Worm (Caenorhabditis elegans) whole organism, L2 larva: ENCODE measurements around the gene lec-7.

Experiments
- C34F6.9 ChIP-seq: fragments of 150-350 bp; optimal IDR thresholded peaks from 2 replicates; lab custom pipeline; 2014; ENCODE audit warnings: missing biosample characterization, missing genetic modification characterization
- Y55F3AM.14 ChIP-seq: fragments of 200-800 bp; sonication (Bioruptor generic); optimal IDR thresholded peaks from 2 replicates; lab custom pipeline; 2018; ENCODE audit warnings: mild to moderate bottlenecking, missing genetic modification characterization, missing compliant biosample characterization
- ZK546.5 ChIP-seq: sonication (generic microtip); optimal IDR thresholded peaks from 2 replicates; lab custom pipeline; 2017; ENCODE audit warnings: missing biosample characterization, missing genetic modification characterization
- alr-1 ChIP-seq: fragments of 150-350 bp; optimal IDR thresholded peaks from 2 replicates; lab custom pipeline; 2014; ENCODE audit warnings: missing biosample characterization, missing genetic modification characterization
- aly-2 ChIP-seq: fragments of 150-350 bp; optimal IDR thresholded peaks from 2 replicates; lab custom pipeline; 2014; ENCODE audit warnings: missing biosample characterization, missing genetic modification characterization
- ama-1 ChIP-seq: fragments of 150-350 bp; optimal IDR thresholded peaks from 2 replicates; lab custom pipeline; 2018; ENCODE audit warnings: inconsistent platforms
- ceh-82 ChIP-seq: fragments of 150-350 bp; optimal IDR thresholded peaks from 2 replicates; lab custom pipeline; 2014; ENCODE audit warnings: missing biosample characterization, missing genetic modification characterization
- crh-2 ChIP-seq: sonication (generic microtip); optimal IDR thresholded peaks from 2 replicates; lab custom pipeline; 2017; ENCODE audit warnings: missing biosample characterization, missing genetic modification characterization
- egl-27 ChIP-seq: sonication (generic microtip); optimal IDR thresholded peaks from 3 replicates; lab custom pipeline; 2017; ENCODE audit warnings: missing biosample characterization, missing genetic modification reagents, missing genetic modification characterization
- elt-1 ChIP-seq: fragments of 150-350 bp; optimal IDR thresholded peaks from 2 replicates; lab custom pipeline; 2014; ENCODE audit warnings: missing biosample characterization, missing genetic modification characterization
- elt-3 ChIP-seq: sonication (generic microtip); optimal IDR thresholded peaks from 2 replicates; lab custom pipeline; 2017; ENCODE audit warnings: missing biosample characterization, missing genetic modification characterization
- fos-1 ChIP-seq: fragments of 150-350 bp; optimal IDR thresholded peaks from 2 replicates; lab custom pipeline; 2014; ENCODE audit warnings: missing biosample characterization, missing genetic modification characterization
- gmeb-1 ChIP-seq: fragments of 150-350 bp; optimal IDR thresholded peaks from 2 replicates; lab custom pipeline; 2014; ENCODE audit warnings: missing biosample characterization, missing genetic modification characterization
- lsy-2 ChIP-seq, 2 experiments: fragments of 150-350 bp in 1 of 2; sonication (generic microtip) in 1 of 2; optimal IDR thresholded peaks; 2 replicates each; lab custom pipeline; 2014 to 2017; ENCODE audit warnings: missing biosample characterization in 2 of 2, missing genetic modification characterization in 2 of 2
- mab-5 ChIP-seq: fragments of 150-350 bp; optimal IDR thresholded peaks from 2 replicates; lab custom pipeline; 2014; ENCODE audit warnings: missing biosample characterization, missing genetic modification characterization
- mbf-1 ChIP-seq: sonication (generic microtip); optimal IDR thresholded peaks from 2 replicates; lab custom pipeline; 2017; ENCODE audit warnings: missing biosample characterization, missing genetic modification characterization
- nhr-10 ChIP-seq: sonication (generic microtip); optimal IDR thresholded peaks from 2 replicates; lab custom pipeline; 2017; ENCODE audit warnings: missing biosample characterization, missing genetic modification characterization
- nhr-11 ChIP-seq: fragments of 150-350 bp; optimal IDR thresholded peaks from 2 replicates; lab custom pipeline; 2014; ENCODE audit warnings: missing biosample characterization, missing genetic modification characterization
- nhr-12 ChIP-seq: fragments of 150-350 bp; optimal IDR thresholded peaks from 2 replicates; lab custom pipeline; 2014; ENCODE audit warnings: missing biosample characterization, missing genetic modification characterization
- nhr-129 ChIP-seq: fragments of 150-350 bp; optimal IDR thresholded peaks from 2 replicates; lab custom pipeline; 2014; ENCODE audit warnings: missing biosample characterization, missing genetic modification characterization
- nhr-21 ChIP-seq: fragments of 150-350 bp; optimal IDR thresholded peaks from 2 replicates; lab custom pipeline; 2014; ENCODE audit warnings: missing biosample characterization, missing genetic modification characterization
- nhr-23 ChIP-seq: fragments of 150-350 bp; optimal IDR thresholded peaks from 2 replicates; lab custom pipeline; 2014; ENCODE audit warnings: missing biosample characterization, missing genetic modification reagents, missing genetic modification characterization
- nhr-77 ChIP-seq: fragments of 150-350 bp; optimal IDR thresholded peaks from 2 replicates; lab custom pipeline; 2014; ENCODE audit warnings: missing biosample characterization, missing genetic modification characterization
- sem-4 ChIP-seq: fragments of 150-350 bp; optimal IDR thresholded peaks from 2 replicates; lab custom pipeline; 2014; ENCODE audit warnings: missing biosample characterization, missing genetic modification reagents, missing genetic modification characterization
- skn-1 ChIP-seq: sonication (generic microtip); optimal IDR thresholded peaks from 2 replicates; lab custom pipeline; 2017; ENCODE audit warnings: missing biosample characterization, missing genetic modification characterization
- sma-3 ChIP-seq: sonication (generic microtip); optimal IDR thresholded peaks from 2 replicates; lab custom pipeline; 2016; ENCODE audit warnings: missing genetic modification reagents, missing genetic modification characterization, missing compliant biosample characterization
- sma-9 ChIP-seq, 2 experiments: fragments of 150-350 bp in 1 of 2; sonication (generic microtip) in 1 of 2; optimal IDR thresholded peaks; 2 replicates each; lab custom pipeline; 2014 to 2016; ENCODE audit warnings: missing genetic modification characterization in 2 of 2, mild to moderate bottlenecking in 1 of 2, missing biosample characterization in 1 of 2, missing compliant biosample characterization in 1 of 2, missing genetic modification reagents in 1 of 2, moderate library complexity in 1 of 2
- snpc-4 ChIP-seq: fragments of 150-350 bp; optimal IDR thresholded peaks from 2 replicates; lab custom pipeline; 2014; ENCODE audit warnings: missing biosample characterization, missing genetic modification characterization
- unc-39 ChIP-seq: fragments of 150-350 bp; optimal IDR thresholded peaks from 2 replicates; lab custom pipeline; 2014; ENCODE audit warnings: missing biosample characterization, missing genetic modification characterization
- unc-55 ChIP-seq: fragments of 150-350 bp; sonication (generic microtip); optimal IDR thresholded peaks from 3 replicates; lab custom pipeline; 2014; ENCODE audit warnings: missing biosample characterization, missing genetic modification reagents, missing genetic modification characterization
- unc-62 ChIP-seq: fragments of 150-350 bp; optimal IDR thresholded peaks from 2 replicates; lab custom pipeline; 2014; ENCODE audit warnings: missing biosample characterization, missing genetic modification reagents, missing genetic modification characterization
- ztf-4 ChIP-seq: fragments of 150-350 bp; optimal IDR thresholded peaks from 2 replicates; lab custom pipeline; 2014; ENCODE audit warnings: missing biosample characterization, missing genetic modification characterization

Gene lec-7

DNA sequence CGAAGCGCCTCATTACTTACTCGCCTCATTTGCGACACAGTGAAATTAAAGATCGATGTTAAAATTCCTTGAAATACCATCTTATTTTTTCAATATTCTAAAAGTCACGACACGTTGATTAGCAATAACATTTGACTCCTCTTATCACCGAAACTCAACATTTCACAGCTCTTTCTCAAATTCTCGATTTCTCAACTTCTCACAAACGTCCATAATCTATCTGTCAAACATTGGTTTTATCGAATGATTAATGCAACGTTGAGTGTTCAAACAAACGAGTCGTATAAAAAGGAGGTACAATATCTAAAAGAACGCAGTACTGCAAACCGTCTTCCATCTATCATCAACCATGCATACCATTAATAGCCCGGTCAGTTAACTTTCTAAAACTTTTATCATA is 1.6 kb upstream of the lec-7 start, which contains the start of gene lec-8:
lec-8 (plus strand) TSS at position 314 of the 400 bp plus-strand sequence.
- TF ChIP-seq sem-4 (tag; lab: Kevin White, UChicago) (no peak), fos-1 (tag; lab: Kevin White, UChicago) (peak; percentile 90), mab-5 (tag; lab: Kevin White, UChicago) (no peak)

- TF ChIP-seq ceh-82 (tag; lab: Kevin White, UChicago) (no peak), aly-2 (tag; lab: Kevin White, UChicago) (no peak), unc-62 (GFP tag; lab: Kevin White, UChicago) (no peak), unc-55 (GFP tag; lab: Kevin White, UChicago) (no peak), unc-39 (no peak), nhr-21 (tag; lab: Kevin White, UChicago) (no peak), elt-1 (tag; lab: Kevin White, UChicago) (no peak), sma-3 (GFP tag; lab: Kevin White, UChicago) (no peak), lsy-2 (tag; optimal IDR thresholded peaks at IDR 0.05; lab: Kevin White, UChicago) (no peak), ztf-4 (no peak), snpc-4 (tag; lab: Kevin White, UChicago) (no peak), skn-1 (tag; lab: Kevin White, UChicago) (no peak), C34F6.9 (tag; lab: Kevin White, UChicago) (no peak)
Observed at ce11 chrX:9856618-9857017, 4.8 kb downstream of the lec-7 start, which contains the start of gene R07B1.11. Gene R07B1.11, plus strand, starts transcription at chrX:9856918.

DNA sequence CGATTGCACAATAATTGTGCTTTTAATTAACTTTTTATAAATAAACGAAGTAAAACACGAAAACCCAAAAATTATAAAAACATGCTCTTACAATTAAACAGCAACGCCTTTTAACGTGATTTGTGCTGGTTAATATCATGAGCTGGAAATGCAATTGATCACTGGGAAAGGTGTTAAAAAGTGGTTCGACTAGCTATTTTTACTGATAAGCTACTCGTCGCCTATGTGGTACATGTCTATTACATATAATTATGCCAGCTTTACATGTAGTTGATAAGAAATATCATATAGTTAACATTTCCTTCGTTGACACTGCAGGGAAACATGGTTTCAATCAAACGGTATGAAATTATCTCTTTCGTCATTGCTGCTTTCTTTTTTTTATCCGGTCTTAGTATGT is 6.2 kb downstream of the lec-7 start, which contains the start of gene scav-5:
scav-5 (plus strand) TSS at position 297 of the 400 bp plus-strand sequence.
- TF ChIP-seq C34F6.9 (tag; lab: Kevin White, UChicago) (no peak), mbf-1 (tag; lab: Kevin White, UChicago) (no peak), nhr-10 (no peak), ama-1 (lab: Kevin White, UChicago) (no peak), nhr-11 (tag; lab: Kevin White, UChicago) (no peak), ztf-4 (no peak), crh-2 (tag; lab: Kevin White, UChicago) (peak; percentile 57), sma-9 (GFP tag; optimal IDR thresholded peaks at IDR 0.05; lab: Kevin White, UChicago) (peak; percentile 13), sma-9 (tag; optimal IDR thresholded peaks at IDR 0.05; lab: Kevin White, UChicago) (no peak), unc-39 (no peak), gmeb-1 (tag; lab: Kevin White, UChicago) (peak; percentile 1), skn-1 (tag; lab: Kevin White, UChicago) (peak; percentile 66), Y55F3AM.14 (GFP tag; lab: Kevin White, UChicago) (no peak), fos-1 (tag; lab: Kevin White, UChicago) (peak; percentile 91), sma-3 (GFP tag; lab: Kevin White, UChicago) (peak; percentile 5), egl-27 (tag; lab: Kevin White, UChicago) (no peak), elt-3 (no peak), unc-55 (GFP tag; lab: Kevin White, UChicago) (no peak)

- no peak for TF ChIP-seq nhr-11 (tag; lab: Kevin White, UChicago)
- TF ChIP-seq lsy-2 (tag; optimal IDR thresholded peaks at IDR 0.05; lab: Kevin White, UChicago): no peak
- TF ChIP-seq elt-3: no peak
- peak; percentile 64 for TF ChIP-seq fos-1 (tag; lab: Kevin White, UChicago)
- no peak for TF ChIP-seq ceh-82 (tag; lab: Kevin White, UChicago)
- peak; percentile 39 for TF ChIP-seq skn-1 (tag; lab: Kevin White, UChicago)
- TF ChIP-seq crh-2 (tag; lab: Kevin White, UChicago): peak; percentile 33
- TF ChIP-seq aly-2 (tag; lab: Kevin White, UChicago): no peak
- no peak for TF ChIP-seq ZK546.5
- no peak for TF ChIP-seq unc-55 (GFP tag; lab: Kevin White, UChicago)
Observed at ce11 chrX:9862916-9863624, 11.2 kb downstream of the lec-7 start, which contains the start of the genes gst-36 and R07B1.5. Gene gst-36, minus strand, starts transcription at chrX:9862960. Gene R07B1.5, plus strand, starts transcription at chrX:9863580.

ce11 chrX:9866355-9866754 is 14.5 kb downstream of the lec-7 start, which contains the start of gene R07B1.6:
Gene R07B1.6, plus strand, starts transcription at chrX:9866655.
- no peak for TF ChIP-seq gmeb-1 (tag; lab: Kevin White, UChicago)
- no peak for TF ChIP-seq ceh-82 (tag; lab: Kevin White, UChicago)
- TF ChIP-seq ZK546.5: no peak
- no peak for TF ChIP-seq nhr-129 (tag; lab: Kevin White, UChicago)
- no peak for TF ChIP-seq alr-1 (tag; lab: Kevin White, UChicago)
- TF ChIP-seq sma-9 (GFP tag; optimal IDR thresholded peaks at IDR 0.05; lab: Kevin White, UChicago): no peak
- TF ChIP-seq sma-9 (tag; optimal IDR thresholded peaks at IDR 0.05; lab: Kevin White, UChicago): no peak
- TF ChIP-seq nhr-12: no peak
- no peak for TF ChIP-seq nhr-77 (tag; lab: Kevin White, UChicago)
- TF ChIP-seq nhr-23 (tag; lab: Kevin White, UChicago): no peak
- TF ChIP-seq, all 48 proteins: peak for 0
